Worm (Caenorhabditis elegans) whole organism, L1 larva: ENCODE measurements around the gene nhr-31.
A peak's percentile ranks its signal among the peaks of the same experiment; 100 is the strongest.

Source experiments
- C04F5.9 ChIP-seq: sonication (generic microtip); optimal IDR thresholded peaks from 2 replicates; lab custom pipeline; 2016; ENCODE audit warnings: missing genetic modification characterization, missing compliant biosample characterization
- C16A3.4 ChIP-seq: fragments of 150-350 bp; optimal IDR thresholded peaks from 2 replicates; lab custom pipeline; 2014; ENCODE audit warnings: missing biosample characterization, missing genetic modification characterization
- F16B12.6 ChIP-seq: fragments of 150-350 bp; optimal IDR thresholded peaks from 2 replicates; lab custom pipeline; 2014; ENCODE audit warnings: missing biosample characterization, missing genetic modification characterization
- Y116A8C.19 ChIP-seq: sonication (generic microtip); optimal IDR thresholded peaks from 2 replicates; lab custom pipeline; 2016; ENCODE audit warnings: missing compliant biosample characterization, missing genetic modification characterization, borderline replicate concordance
- alr-1 ChIP-seq: fragments of 200-800 bp; sonication (Bioruptor generic); optimal IDR thresholded peaks from 2 replicates; lab custom pipeline; 2018; ENCODE audit warnings: borderline replicate concordance, mild to moderate bottlenecking, missing genetic modification characterization, missing compliant biosample characterization
- aly-2 ChIP-seq: fragments of 150-350 bp; optimal IDR thresholded peaks from 2 replicates; lab custom pipeline; 2014; ENCODE audit warnings: missing biosample characterization, missing genetic modification characterization
- blmp-1 ChIP-seq: fragments of 150-350 bp; optimal IDR thresholded peaks from 2 replicates; lab custom pipeline; 2014; ENCODE audit warnings: missing biosample characterization, missing genetic modification characterization
- ceh-63 ChIP-seq: fragments of 200-800 bp; sonication (Bioruptor generic); optimal IDR thresholded peaks from 2 replicates; lab custom pipeline; 2018; ENCODE audit warnings: mild to moderate bottlenecking, missing genetic modification characterization, missing compliant biosample characterization
- ceh-8 ChIP-seq: fragments of 200-800 bp; sonication (Bioruptor generic); optimal IDR thresholded peaks from 2 replicates; lab custom pipeline; 2018; ENCODE audit warnings: mild to moderate bottlenecking, missing genetic modification characterization, moderate library complexity, missing compliant biosample characterization
- ceh-82 ChIP-seq, 3 experiments: fragments of 150-350 bp in 1 of 3; sonication (generic microtip) in 2 of 3; optimal IDR thresholded peaks; 2 replicates each; lab custom pipeline; 2014 to 2017; ENCODE audit warnings: missing biosample characterization in 3 of 3, missing genetic modification characterization in 3 of 3
- ceh-88 ChIP-seq: fragments of 200-800 bp; sonication (Bioruptor generic); IDR thresholded peaks from 2 replicates; pipeline ENCODE4 v1.3.6; 2022; ENCODE audit warnings: missing genetic modification characterization, missing compliant biosample characterization
- ceh-90 ChIP-seq: sonication (generic microtip); optimal IDR thresholded peaks from 2 replicates; lab custom pipeline; 2016; ENCODE audit warnings: missing genetic modification characterization, missing compliant biosample characterization
- ces-1 ChIP-seq: fragments of 150-350 bp; optimal IDR thresholded peaks from 2 replicates; lab custom pipeline; 2014; ENCODE audit warnings: missing biosample characterization, missing genetic modification reagents, missing genetic modification characterization
- dpl-1 ChIP-seq, 3 experiments: fragments of 150-350 bp in 2 of 3; sonication (generic microtip) in 1 of 3; optimal IDR thresholded peaks; 2 replicates each; lab custom pipeline; 2014 to 2017; ENCODE audit warnings: missing biosample characterization in 3 of 3, missing genetic modification characterization in 3 of 3, missing genetic modification reagents in 3 of 3
- efl-1 ChIP-seq, 4 experiments: fragments of 150-350 bp; optimal IDR thresholded peaks in 3 of 4; peaks in 1 of 4; 1 replicate in 1 of 4; 2 replicates in 3 of 4; lab custom pipeline; 2014; ENCODE audit warnings: missing biosample characterization in 2 of 4, missing genetic modification characterization in 2 of 4, missing genetic modification reagents in 2 of 4
- efl-3 ChIP-seq: fragments of 200-800 bp; sonication (Bioruptor generic); optimal IDR thresholded peaks from 2 replicates; lab custom pipeline; 2018; ENCODE audit warnings: mild to moderate bottlenecking, missing genetic modification characterization, missing compliant biosample characterization
- elt-3 ChIP-seq, 6 experiments: fragments of 150-350 bp in 1 of 6; sonication (generic microtip); optimal IDR thresholded peaks; 2 replicates each; lab custom pipeline; 2017 to 2018; ENCODE audit warnings: missing biosample characterization in 6 of 6, missing genetic modification characterization in 6 of 6, inconsistent platforms in 1 of 6
- fkh-10 ChIP-seq: sonication (generic microtip); optimal IDR thresholded peaks from 2 replicates; lab custom pipeline; 2017; ENCODE audit warnings: missing biosample characterization, missing genetic modification reagents, missing genetic modification characterization
- grh-1 ChIP-seq: fragments of 200-800 bp; sonication (Bioruptor generic); IDR thresholded peaks from 2 replicates; pipeline ENCODE4 v1.3.6; 2022; ENCODE audit warnings: missing genetic modification reagents, missing genetic modification characterization, missing compliant biosample characterization
- hlh-17 ChIP-seq: fragments of 200-800 bp; sonication (Bioruptor generic); optimal IDR thresholded peaks from 2 replicates; lab custom pipeline; 2018; ENCODE audit warnings: missing genetic modification characterization, mild to moderate bottlenecking, missing compliant biosample characterization, moderate library complexity, borderline replicate concordance
- hlh-4 ChIP-seq: sonication (generic microtip); optimal IDR thresholded peaks from 2 replicates; lab custom pipeline; 2016; ENCODE audit warnings: mild to moderate bottlenecking, missing genetic modification characterization, missing compliant biosample characterization
- hpl-2 ChIP-seq: fragments of 150-350 bp; optimal IDR thresholded peaks from 2 replicates; lab custom pipeline; 2014; ENCODE audit warnings: missing biosample characterization, missing genetic modification reagents, missing genetic modification characterization
- jun-1 ChIP-seq: fragments of 150-350 bp; optimal IDR thresholded peaks from 2 replicates; lab custom pipeline; 2014; ENCODE audit warnings: missing biosample characterization, missing genetic modification reagents, missing genetic modification characterization
- lin-14 ChIP-seq: fragments of 200-800 bp; sonication (Bioruptor generic); optimal IDR thresholded peaks from 2 replicates; lab custom pipeline; 2018; ENCODE audit warnings: mild to moderate bottlenecking, missing genetic modification characterization, moderate library complexity, missing compliant biosample characterization
- lin-15B ChIP-seq: fragments of 150-350 bp; sonication (generic microtip); optimal IDR thresholded peaks from 3 replicates; lab custom pipeline; 2014; ENCODE audit warnings: missing biosample characterization, missing genetic modification characterization
- lin-35 ChIP-seq, 2 experiments: fragments of 150-350 bp; optimal IDR thresholded peaks; 2 replicates each; lab custom pipeline; 2014; ENCODE audit warnings: missing biosample characterization in 2 of 2, missing genetic modification characterization in 2 of 2, missing genetic modification reagents in 2 of 2
- lir-3 ChIP-seq: sonication (generic microtip); optimal IDR thresholded peaks from 2 replicates; lab custom pipeline; 2016; ENCODE audit warnings: mild to moderate bottlenecking, missing genetic modification characterization, moderate library complexity, missing compliant biosample characterization; ENCODE audit not compliant: poor library complexity
- lsy-2 ChIP-seq, 2 experiments: fragments of 150-350 bp; optimal IDR thresholded peaks; 2 replicates each; lab custom pipeline; 2014; ENCODE audit warnings: missing biosample characterization in 2 of 2, missing genetic modification characterization in 2 of 2
- mab-9 ChIP-seq: fragments of 200-800 bp; sonication (Bioruptor generic); IDR thresholded peaks from 2 replicates; pipeline ENCODE4 v1.3.6; 2022; ENCODE audit warnings: missing genetic modification reagents, missing genetic modification characterization, missing compliant biosample characterization
- mdl-1 ChIP-seq, 2 experiments: fragments of 150-350 bp; optimal IDR thresholded peaks; 2 replicates each; lab custom pipeline; 2014 to 2017; ENCODE audit warnings: missing biosample characterization in 2 of 2, missing genetic modification characterization in 2 of 2, inconsistent platforms in 1 of 2
- nhr-12 ChIP-seq: sonication (generic microtip); optimal IDR thresholded peaks from 2 replicates; lab custom pipeline; 2017; ENCODE audit warnings: missing biosample characterization, missing genetic modification characterization
- nhr-20 ChIP-seq: sonication (generic microtip); optimal IDR thresholded peaks from 2 replicates; lab custom pipeline; 2016; ENCODE audit warnings: mild to moderate bottlenecking, missing genetic modification characterization, missing compliant biosample characterization
- nhr-237 ChIP-seq: fragments of 150-350 bp; optimal IDR thresholded peaks from 2 replicates; lab custom pipeline; 2014; ENCODE audit warnings: missing biosample characterization, missing genetic modification characterization
- nhr-71 ChIP-seq: sonication (generic microtip); optimal IDR thresholded peaks from 2 replicates; lab custom pipeline; 2016; ENCODE audit warnings: mild to moderate bottlenecking, missing genetic modification characterization, moderate library complexity, missing compliant biosample characterization
- nhr-76 ChIP-seq: sonication (generic microtip); optimal IDR thresholded peaks from 2 replicates; lab custom pipeline; 2017; ENCODE audit warnings: missing biosample characterization, missing genetic modification characterization
- nhr-77 ChIP-seq: fragments of 150-350 bp; optimal IDR thresholded peaks from 2 replicates; lab custom pipeline; 2014; ENCODE audit warnings: missing biosample characterization, missing genetic modification characterization
- nhr-84 ChIP-seq: sonication (generic microtip); optimal IDR thresholded peaks from 2 replicates; lab custom pipeline; 2017; ENCODE audit warnings: missing biosample characterization, missing genetic modification characterization
- nhr-90 ChIP-seq: sonication (generic microtip); optimal IDR thresholded peaks from 2 replicates; lab custom pipeline; 2016; ENCODE audit warnings: mild to moderate bottlenecking, missing genetic modification characterization, missing compliant biosample characterization; ENCODE audit not compliant: poor library complexity
- pag-3 ChIP-seq: sonication (generic microtip); optimal IDR thresholded peaks from 2 replicates; lab custom pipeline; 2017; ENCODE audit warnings: missing genetic modification characterization, mild to moderate bottlenecking, missing compliant biosample characterization, antibody characterized with exemption, borderline replicate concordance; ENCODE audit not compliant: insufficient read depth
- pax-3 ChIP-seq: fragments of 200-800 bp; sonication (Bioruptor generic); optimal IDR thresholded peaks from 2 replicates; lab custom pipeline; 2018; ENCODE audit warnings: mild to moderate bottlenecking, missing genetic modification characterization, moderate library complexity, missing compliant biosample characterization
- pqm-1 ChIP-seq: sonication (generic microtip); optimal IDR thresholded peaks from 3 replicates; lab custom pipeline; 2017; ENCODE audit warnings: missing biosample characterization, missing genetic modification characterization
- snu-23 ChIP-seq: sonication (generic microtip); optimal IDR thresholded peaks from 2 replicates; lab custom pipeline; 2016; ENCODE audit warnings: missing genetic modification characterization, missing compliant biosample characterization
- sox-4 ChIP-seq: sonication (generic microtip); optimal IDR thresholded peaks from 2 replicates; lab custom pipeline; 2016; ENCODE audit warnings: missing genetic modification characterization, missing compliant biosample characterization
- sup-37 ChIP-seq: fragments of 200-800 bp; sonication (Bioruptor generic); optimal IDR thresholded peaks from 2 replicates; lab custom pipeline; 2018; ENCODE audit warnings: mild to moderate bottlenecking, missing genetic modification characterization, missing compliant biosample characterization
- swsn-7 ChIP-seq: sonication (generic microtip); optimal IDR thresholded peaks from 2 replicates; lab custom pipeline; 2016; ENCODE audit warnings: missing genetic modification characterization, missing compliant biosample characterization
- tbx-2 ChIP-seq: sonication (generic microtip); optimal IDR thresholded peaks from 2 replicates; lab custom pipeline; 2016; ENCODE audit warnings: missing genetic modification characterization, missing compliant biosample characterization
- unc-30 ChIP-seq: sonication (generic microtip); optimal IDR thresholded peaks from 2 replicates; lab custom pipeline; 2017; ENCODE audit warnings: missing biosample characterization, missing genetic modification characterization
- unc-62 ChIP-seq: fragments of 150-350 bp; optimal IDR thresholded peaks from 2 replicates; lab custom pipeline; 2014; ENCODE audit warnings: missing biosample characterization, missing genetic modification reagents, missing genetic modification characterization
- unc-86 ChIP-seq: sonication (generic microtip); optimal IDR thresholded peaks from 2 replicates; lab custom pipeline; 2016; ENCODE audit warnings: missing genetic modification characterization, missing compliant biosample characterization
- unc-98 ChIP-seq: fragments of 200-800 bp; sonication (Bioruptor generic); IDR thresholded peaks from 2 replicates; pipeline ENCODE4 v1.3.6; 2022; ENCODE audit warnings: missing genetic modification characterization, missing compliant biosample characterization
- zag-1 ChIP-seq: fragments of 150-350 bp; optimal IDR thresholded peaks from 2 replicates; lab custom pipeline; 2014; ENCODE audit warnings: missing biosample characterization, missing genetic modification characterization
- zip-4 ChIP-seq: fragments of 200-800 bp; sonication (Bioruptor generic); optimal IDR thresholded peaks from 2 replicates; lab custom pipeline; 2018; ENCODE audit warnings: mild to moderate bottlenecking, missing genetic modification characterization, moderate library complexity, missing compliant biosample characterization

The nhr-31 gene

DNA sequence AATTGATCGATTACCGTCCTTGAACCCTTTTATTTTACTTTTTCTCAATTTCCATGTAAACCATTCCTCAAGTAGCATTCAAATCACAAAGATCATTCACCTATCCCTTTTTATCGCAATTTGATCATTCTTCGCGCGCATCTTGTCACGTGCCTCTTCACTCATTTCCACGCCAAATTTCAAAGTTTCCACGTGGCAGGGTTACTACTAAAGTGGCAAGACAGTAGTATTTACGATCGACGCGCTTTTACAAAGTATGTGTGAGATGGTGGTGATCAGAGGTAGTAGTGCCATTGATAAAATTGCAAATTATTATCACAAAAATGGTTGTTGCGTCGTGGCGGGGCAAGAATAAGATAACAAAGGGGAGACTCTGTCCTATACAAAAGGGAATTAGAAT is 941 bp downstream of the nhr-31 start (continued):
- TF ChIP-seq pqm-1 (tag; lab: Kevin White, UChicago) (peak; percentile 66), lsy-2 (tag; optimal IDR thresholded peaks at IDR 0.05; lab: Kevin White, UChicago) (peak; percentile 57), lin-15B (tag; lab: Kevin White, UChicago) (no peak), hlh-17 (no peak), grh-1 (GFP tag; lab: Robert Waterston, UW) (peak; percentile 80), unc-62 (GFP tag; lab: Kevin White, UChicago) (no peak), efl-1 (optimal IDR thresholded peaks at IDR 0.05; lab: Kevin White, UChicago) (peak; percentile 5 to 22), efl-1 (GFP tag; optimal IDR thresholded peaks at IDR 0.05 in 1 of 2; lab: Kevin White, UChicago) (peak; percentile 2 to 90), sox-4 (tag; lab: Kevin White, UChicago) (no peak), nhr-71 (tag; lab: Kevin White, UChicago) (peak; percentile 97), hlh-4 (tag; lab: Kevin White, UChicago) (no peak), unc-86 (tag; lab: Kevin White, UChicago) (no peak), sup-37 (GFP tag; lab: Kevin White, UChicago) (no peak), alr-1 (tag; lab: Kevin White, UChicago) (no peak), tbx-2 (tag; lab: Kevin White, UChicago) (peak; percentile 83), efl-3 (GFP tag; lab: Kevin White, UChicago) (no peak), ceh-63 (GFP tag; lab: Kevin White, UChicago) (no peak), lir-3 (tag; lab: Kevin White, UChicago) (peak; percentile 32), hpl-2 (GFP tag; lab: Kevin White, UChicago) (no peak), elt-3 (tag; optimal IDR thresholded peaks at IDR 0.05; lab: Kevin White, UChicago) (peak in 5 of 6 experiments; percentile 90 to 99 (median 91)), dpl-1 (GFP tag; optimal IDR thresholded peaks at IDR 0.05; lab: Kevin White, UChicago) (peak; percentile 53 to 58 (median 56)), mdl-1 (tag; optimal IDR thresholded peaks at IDR 0.05; lab: Kevin White, UChicago) (peak in 1 of 2 experiments; percentile 98), unc-30 (tag; lab: Kevin White, UChicago) (no peak), pag-3 (tag; lab: Kevin White, UChicago) (peak; percentile 58), ces-1 (GFP tag; lab: Kevin White, UChicago) (no peak), lin-14 (GFP tag; lab: Kevin White, UChicago) (peak; percentile 95), pax-3 (tag; lab: Kevin White, UChicago) (no peak), nhr-84 (tag; lab: Kevin White, UChicago) (no peak), ceh-88 (GFP tag; lab: Robert Waterston, UW) (no peak), unc-98 (GFP tag; lab: Robert Waterston, UW) (no peak), aly-2 (tag; lab: Kevin White, UChicago) (no peak), nhr-12 (tag; lab: Kevin White, UChicago) (no peak), lin-35 (GFP tag; optimal IDR thresholded peaks at IDR 0.05; lab: Kevin White, UChicago) (peak in 1 of 2 experiments; percentile 86), ceh-90 (no peak), nhr-20 (tag; lab: Kevin White, UChicago) (peak; percentile 99), nhr-90 (tag; lab: Kevin White, UChicago) (peak; percentile 95), ceh-8 (no peak), zip-4 (no peak), zag-1 (tag; lab: Kevin White, UChicago) (no peak), nhr-77 (tag; lab: Kevin White, UChicago) (no peak), blmp-1 (tag; lab: Kevin White, UChicago) (peak; percentile 93), nhr-76 (tag; lab: Kevin White, UChicago) (no peak), swsn-7 (tag; lab: Kevin White, UChicago) (peak; percentile 28), F16B12.6 (tag; lab: Kevin White, UChicago) (no peak), jun-1 (tag; lab: Kevin White, UChicago) (peak; percentile 20), mab-9 (GFP tag; lab: Robert Waterston, UW) (no peak), C16A3.4 (tag; lab: Kevin White, UChicago) (peak; percentile 64), Y116A8C.19 (no peak), snu-23 (GFP tag; lab: Kevin White, UChicago) (peak; percentile 89), C04F5.9 (tag; lab: Kevin White, UChicago) (no peak), fkh-10 (GFP tag; lab: Kevin White, UChicago) (no peak), ceh-82 (tag; optimal IDR thresholded peaks at IDR 0.05; lab: Kevin White, UChicago) (peak in 1 of 3 experiments; percentile 1), nhr-237 (tag; lab: Kevin White, UChicago) (no peak)
